Fruit fly (Drosophila melanogaster): Measurements from ENCODE around the gene gdl-ORF39.
A peak's percentile ranks its signal among the peaks of the same experiment; 100 is the strongest.

gdl-ORF39 gene

dm6 chr3L:15553993-15554644, 44.9 kb downstream of the gdl-ORF39 start, which contains the start of gene AGO2 (continued):
- TF ChIP-seq gfzf (GFP tag; optimal IDR thresholded peaks at IDR 0.05) (peak; percentile 41), kay (GFP tag; optimal IDR thresholded peaks at IDR 0.05) (peak; percentile 91), Hsf (GFP tag; optimal IDR thresholded peaks at IDR 0.05) (no peak), CG13296 (GFP tag; optimal IDR thresholded peaks at IDR 0.05) (peak; percentile 28), her (GFP tag; optimal IDR thresholded peaks at IDR 0.05) (peak; percentile 50), CG2199 (GFP tag; IDR thresholded peaks at IDR 0.05) (0 out of 3 replicates have a peak, but pooled peaks have one; percentile 46), CG10654 (GFP tag; optimal IDR thresholded peaks at IDR 0.05) (no peak), dpn (GFP tag; optimal IDR thresholded peaks at IDR 0.05) (no peak), CG2712 (tag; optimal IDR thresholded peaks at IDR 0.05) (peak; percentile 6), twi (tag; optimal IDR thresholded peaks at IDR 0.05) (peak; percentile 53), CG6654 (GFP tag; optimal IDR thresholded peaks at IDR 0.05) (no peak), al (GFP tag; IDR thresholded peaks at IDR 0.05) (no peak), CG3281 (GFP tag; optimal IDR thresholded peaks at IDR 0.05) (no peak), CG2889 (GFP tag; IDR thresholded peaks at IDR 0.05) (no peak), fd3F (GFP tag; optimal IDR thresholded peaks at IDR 0.05) (no peak), CG6689 (GFP tag; IDR thresholded peaks at IDR 0.05) (0 out of 2 replicates have a peak, but pooled peaks have one; percentile 28), lmd (GFP tag; IDR thresholded peaks at IDR 0.05) (no peak), nmo (GFP tag; optimal IDR thresholded peaks at IDR 0.05) (peak; percentile 18), tna (GFP tag; IDR thresholded peaks at IDR 0.05; ENCODE audit: partially characterized antibody) (peak; percentile 75), ERR (GFP tag; optimal IDR thresholded peaks at IDR 0.05) (no peak), ato (GFP tag; IDR thresholded peaks at IDR 0.05; ENCODE audit: partially characterized antibody) (peak; percentile 62), CG2116 (GFP tag; optimal IDR thresholded peaks at IDR 0.05) (peak; percentile 91), cg (GFP tag; optimal IDR thresholded peaks at IDR 0.05) (peak; percentile 52), Dek (tag; optimal IDR thresholded peaks at IDR 0.05) (no peak), CG17568 (GFP tag; optimal IDR thresholded peaks at IDR 0.05) (peak; percentile 61), usp (GFP tag; optimal IDR thresholded peaks at IDR 0.05) (no peak), CrebB (tag; optimal IDR thresholded peaks at IDR 0.05) (peak; percentile 30), CG34422 (GFP tag; IDR thresholded peaks at IDR 0.05) (peak; percentile 76; the same call in 1 of the 3 replicates), BEAF-32 (GFP tag; optimal IDR thresholded peaks at IDR 0.05) (peak; percentile 69), CG5180 (GFP tag; optimal IDR thresholded peaks at IDR 0.05) (peak; percentile 11), Kr (GFP tag; optimal IDR thresholded peaks at IDR 0.05) (no peak), zen2 (GFP tag; IDR thresholded peaks at IDR 0.05; ENCODE audit: partially characterized antibody) (peak; percentile 69; the same call in 2 of the 3 replicates), HLHmδ (GFP tag; optimal IDR thresholded peaks at IDR 0.05) (peak; percentile 16), tap (tag; optimal IDR thresholded peaks at IDR 0.05) (no peak), CG8944 (GFP tag; optimal IDR thresholded peaks at IDR 0.05) (no peak), Usf (GFP tag; optimal IDR thresholded peaks at IDR 0.05) (no peak), Drgx (GFP tag; IDR thresholded peaks at IDR 0.05) (peak; percentile 89), pho (GFP tag; optimal IDR thresholded peaks at IDR 0.05) (peak; percentile 10), prd (optimal IDR thresholded peaks at IDR 0.05) (no peak), prd (GFP tag; IDR thresholded peaks at IDR 0.05) (0 out of 3 replicates have a peak, but pooled peaks have one; percentile 14), vfl (GFP tag; optimal IDR thresholded peaks at IDR 0.05) (no peak), odd (GFP tag; optimal IDR thresholded peaks at IDR 0.05) (peak; percentile 20), CG1603 (tag; optimal IDR thresholded peaks at IDR 0.05) (peak; percentile 3), Sin3A (optimal IDR thresholded peaks at IDR 0.05) (peak; percentile 59), CG10366 (GFP tag; IDR thresholded peaks at IDR 0.05) (no peak), Adf1 (GFP tag; IDR thresholded peaks at IDR 0.05) (peak; percentile 14; the same call in 1 of the 2 replicates), Spps (tag; optimal IDR thresholded peaks at IDR 0.05) (no peak), mld (GFP tag; IDR thresholded peaks at IDR 0.05; ENCODE audit: partially characterized antibody) (no peak; the same call in 2 of the 3 replicates), CG8359 (GFP tag; optimal IDR thresholded peaks at IDR 0.05; ENCODE audit: borderline replicate concordance) (no peak), pb (GFP tag; optimal IDR thresholded peaks at IDR 0.05) (peak; percentile 39)

Data from whole organism, embryonic.